Worm (Caenorhabditis elegans) whole organism, mixed stage, embryonic: ENCODE data around the gene C41G11.1.

Experiments used
- M03D4.4 ChIP-seq: sonication (generic microtip); optimal IDR thresholded peaks from 2 replicates; lab custom pipeline; 2017; ENCODE audit warnings: mild to moderate bottlenecking, missing genetic modification characterization, missing compliant biosample characterization
- bed-3 ChIP-seq: fragments of 200-800 bp; sonication (Bioruptor generic); optimal IDR thresholded peaks from 3 replicates; lab custom pipeline; 2018; ENCODE audit warnings: mild to moderate bottlenecking, missing genetic modification characterization, moderate library complexity, missing compliant biosample characterization
- blmp-1 ChIP-seq: fragments of 150-350 bp; optimal IDR thresholded peaks from 2 replicates; lab custom pipeline; 2014; ENCODE audit warnings: missing biosample characterization, missing genetic modification characterization
- ceh-39 ChIP-seq: fragments of 150-350 bp; optimal IDR thresholded peaks from 2 replicates; lab custom pipeline; 2014; ENCODE audit warnings: missing biosample characterization, missing genetic modification characterization
- ceh-43 ChIP-seq: fragments of 200-800 bp; sonication (Bioruptor generic); optimal IDR thresholded peaks from 2 replicates; lab custom pipeline; 2018; ENCODE audit warnings: mild to moderate bottlenecking, missing genetic modification characterization, moderate library complexity, missing compliant biosample characterization
- ces-1 ChIP-seq: fragments of 150-350 bp; optimal IDR thresholded peaks from 2 replicates; lab custom pipeline; 2014; ENCODE audit warnings: missing biosample characterization, missing genetic modification reagents, missing genetic modification characterization
- cnd-1 ChIP-seq: fragments of 200-800 bp; sonication (Bioruptor generic); optimal IDR thresholded peaks from 2 replicates; lab custom pipeline; 2018; ENCODE audit warnings: mild to moderate bottlenecking, missing genetic modification characterization, missing compliant biosample characterization
- drap-1 ChIP-seq: fragments of 200-800 bp; sonication (Bioruptor generic); optimal IDR thresholded peaks from 3 replicates; lab custom pipeline; 2018; ENCODE audit warnings: mild to moderate bottlenecking, missing genetic modification characterization, missing compliant biosample characterization
- elt-1 ChIP-seq: sonication (generic microtip); optimal IDR thresholded peaks from 2 replicates; lab custom pipeline; 2017; ENCODE audit warnings: missing genetic modification characterization, mild to moderate bottlenecking, missing compliant biosample characterization, antibody characterized with exemption, moderate library complexity, borderline replicate concordance; ENCODE audit not compliant: insufficient read depth
- elt-3 ChIP-seq: fragments of 150-350 bp; optimal IDR thresholded peaks from 2 replicates; lab custom pipeline; 2014; ENCODE audit warnings: missing biosample characterization, missing genetic modification characterization
- flh-1 ChIP-seq: fragments of 200-800 bp; sonication (Bioruptor generic); optimal IDR thresholded peaks from 2 replicates; lab custom pipeline; 2018; ENCODE audit warnings: mild to moderate bottlenecking, missing genetic modification characterization, moderate library complexity, missing compliant biosample characterization
- ham-2 ChIP-seq: fragments of 200-800 bp; sonication (Bioruptor generic); optimal IDR thresholded peaks from 2 replicates; lab custom pipeline; 2018; ENCODE audit warnings: mild to moderate bottlenecking, missing genetic modification characterization, missing compliant biosample characterization
- hlh-1 ChIP-seq: fragments of 150-350 bp; optimal IDR thresholded peaks from 2 replicates; lab custom pipeline; 2014; ENCODE audit warnings: missing biosample characterization, missing genetic modification reagents, missing genetic modification characterization
- lin-13 ChIP-seq: fragments of 150-350 bp; optimal IDR thresholded peaks from 2 replicates; lab custom pipeline; 2014; ENCODE audit warnings: missing biosample characterization, missing genetic modification characterization
- lin-32 ChIP-seq: fragments of 200-800 bp; sonication (Bioruptor generic); optimal IDR thresholded peaks from 2 replicates; lab custom pipeline; 2018; ENCODE audit warnings: mild to moderate bottlenecking, missing genetic modification characterization, missing compliant biosample characterization
- lsy-2 ChIP-seq: fragments of 150-350 bp; optimal IDR thresholded peaks from 2 replicates; lab custom pipeline; 2014; ENCODE audit warnings: missing biosample characterization, missing genetic modification characterization
- mab-5 ChIP-seq: fragments of 150-350 bp; optimal IDR thresholded peaks from 2 replicates; lab custom pipeline; 2014; ENCODE audit warnings: missing biosample characterization, missing genetic modification characterization
- mep-1 ChIP-seq: fragments of 150-350 bp; optimal IDR thresholded peaks from 2 replicates; lab custom pipeline; 2017; ENCODE audit warnings: missing biosample characterization, missing genetic modification reagents, missing genetic modification characterization, inconsistent platforms
- nhr-12 ChIP-seq: fragments of 150-350 bp; optimal IDR thresholded peaks from 2 replicates; lab custom pipeline; 2014; ENCODE audit warnings: missing biosample characterization, missing genetic modification characterization
- nhr-2 ChIP-seq: fragments of 150-350 bp; optimal IDR thresholded peaks from 2 replicates; lab custom pipeline; 2014; ENCODE audit warnings: missing biosample characterization, missing genetic modification characterization
- nhr-237 ChIP-seq: fragments of 150-350 bp; optimal IDR thresholded peaks from 2 replicates; lab custom pipeline; 2014; ENCODE audit warnings: missing biosample characterization, missing genetic modification characterization
- nhr-28 ChIP-seq: fragments of 150-350 bp; optimal IDR thresholded peaks from 2 replicates; lab custom pipeline; 2014; ENCODE audit warnings: missing biosample characterization, missing genetic modification characterization
- nhr-76 ChIP-seq: sonication (generic microtip); optimal IDR thresholded peaks from 2 replicates; lab custom pipeline; 2017; ENCODE audit warnings: missing biosample characterization, missing genetic modification characterization
- pha-4 ChIP-seq: fragments of 150-350 bp; optimal IDR thresholded peaks from 2 replicates; lab custom pipeline; 2018; ENCODE audit warnings: missing biosample characterization, missing genetic modification reagents, missing genetic modification characterization
- sem-2 ChIP-seq: fragments of 200-800 bp; sonication (Bioruptor generic); optimal IDR thresholded peaks from 2 replicates; lab custom pipeline; 2018; ENCODE audit warnings: mild to moderate bottlenecking, missing genetic modification characterization, missing compliant biosample characterization
- snpc-4 ChIP-seq: fragments of 150-350 bp; optimal IDR thresholded peaks from 2 replicates; lab custom pipeline; 2014; ENCODE audit warnings: missing biosample characterization, missing genetic modification characterization
- sptf-1 ChIP-seq: sonication (generic microtip); optimal IDR thresholded peaks from 2 replicates; lab custom pipeline; 2017; ENCODE audit warnings: mild to moderate bottlenecking, missing genetic modification characterization, moderate library complexity, missing compliant biosample characterization
- unc-120 ChIP-seq: sonication (generic microtip); optimal IDR thresholded peaks from 2 replicates; lab custom pipeline; 2017; ENCODE audit warnings: missing genetic modification characterization, missing compliant biosample characterization; ENCODE audit not compliant: poor library complexity, severe bottlenecking
- unc-39 ChIP-seq: fragments of 150-350 bp; optimal IDR thresholded peaks from 2 replicates; lab custom pipeline; 2014; ENCODE audit warnings: missing biosample characterization, missing genetic modification characterization
- unc-62 ChIP-seq: fragments of 150-350 bp; optimal IDR thresholded peaks from 2 replicates; lab custom pipeline; 2014; ENCODE audit warnings: missing biosample characterization, missing genetic modification reagents, missing genetic modification characterization
- zip-8 ChIP-seq: fragments of 150-350 bp; optimal IDR thresholded peaks from 2 replicates; lab custom pipeline; 2014; ENCODE audit warnings: missing biosample characterization, missing genetic modification characterization
- ztf-11 ChIP-seq: fragments of 150-350 bp; optimal IDR thresholded peaks from 2 replicates; lab custom pipeline; 2014; ENCODE audit warnings: missing biosample characterization, missing genetic modification characterization

C41G11.1 gene

DNA sequence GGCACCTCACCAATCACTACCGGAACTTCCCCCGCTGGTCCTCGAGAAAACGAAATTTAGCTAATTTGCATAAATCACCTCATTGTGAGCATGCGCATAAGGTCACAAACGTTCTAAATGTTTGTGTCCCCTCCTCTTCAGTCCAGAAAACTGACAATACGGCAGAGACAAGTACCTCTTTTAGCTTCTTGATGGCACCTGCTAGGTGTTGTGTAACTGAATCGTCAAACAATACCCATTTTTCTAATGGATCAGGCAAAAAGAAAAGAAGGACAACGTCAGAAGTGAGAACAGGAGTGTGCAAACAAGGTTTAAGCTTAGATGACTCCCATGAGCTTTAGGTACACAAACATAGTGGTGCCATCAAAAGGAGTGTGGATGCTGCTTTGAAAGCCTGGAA is 20.5 kb downstream of the C41G11.1 start:
- TF ChIP-seq pha-4 (tag; lab: Kevin White, UChicago), result no peak
- peak; percentile 30 for TF ChIP-seq nhr-2
- peak; percentile 21 for TF ChIP-seq ham-2 (GFP tag; lab: Kevin White, UChicago)
- peak; percentile 32 for TF ChIP-seq ces-1 (GFP tag; lab: Kevin White, UChicago)

DNA sequence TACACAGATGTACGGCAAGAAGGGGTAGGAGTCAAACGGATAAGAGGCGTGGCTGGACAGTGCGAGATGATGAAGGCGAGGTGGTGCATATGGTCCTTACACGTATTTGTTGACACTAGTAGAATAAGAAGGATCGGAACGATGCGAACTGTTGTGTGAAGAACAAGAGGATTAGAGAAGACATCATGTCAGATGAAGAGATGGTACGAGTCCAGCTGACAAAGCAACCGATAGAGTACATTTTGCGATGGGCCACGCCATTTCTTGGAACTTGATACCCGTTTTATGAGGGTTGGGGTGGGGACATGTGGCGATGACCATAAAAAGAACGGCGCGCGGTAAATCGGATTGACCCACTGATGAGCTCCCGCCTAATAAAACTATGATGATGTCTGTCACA is 21.6 kb downstream of the C41G11.1 start:
- TF ChIP-seq cnd-1 (tag; lab: Kevin White, UChicago) (peak; percentile 53), unc-62 (no peak)
- TF ChIP-seq, all 35 proteins: peak for 1

DNA sequence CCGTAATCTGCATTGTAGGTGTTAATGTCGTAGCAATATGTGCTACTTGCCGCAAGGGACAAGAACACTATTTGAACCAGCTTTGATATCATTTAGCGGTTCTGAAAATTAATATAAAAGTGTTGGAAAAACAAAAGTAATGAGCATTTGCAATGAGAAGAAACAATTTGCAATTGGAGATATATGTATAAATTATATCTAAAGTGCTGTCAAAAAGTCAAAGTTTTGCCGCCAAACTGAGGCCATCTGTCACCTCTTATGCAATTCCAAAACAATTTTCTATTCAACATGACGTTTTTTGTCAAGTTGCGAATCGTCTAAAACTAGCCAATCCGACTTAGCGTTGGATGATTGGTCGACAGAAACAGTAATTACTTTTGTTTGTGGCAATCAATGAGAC is 22.8 kb downstream of the C41G11.1 start, which contains the start of gene W01C8.5:
Gene W01C8.5, minus strand, starts transcription at position 101 of the 400 bp plus-strand sequence.
- TF ChIP-seq unc-120 (tag; lab: Kevin White, UChicago), result no peak
- TF ChIP-seq nhr-12 (tag; lab: Kevin White, UChicago), result no peak
- no peak for TF ChIP-seq M03D4.4 (tag; lab: Kevin White, UChicago)
- no peak for TF ChIP-seq ceh-43
- TF ChIP-seq blmp-1 (tag; lab: Kevin White, UChicago), result no peak
- TF ChIP-seq sptf-1 (tag; lab: Kevin White, UChicago), result no peak
- TF ChIP-seq unc-62, result no peak
- TF ChIP-seq zip-8 (tag; lab: Kevin White, UChicago), result no peak
- TF ChIP-seq flh-1 (GFP tag; lab: Kevin White, UChicago), result no peak
- no peak for TF ChIP-seq sem-2 (GFP tag; lab: Kevin White, UChicago)

DNA sequence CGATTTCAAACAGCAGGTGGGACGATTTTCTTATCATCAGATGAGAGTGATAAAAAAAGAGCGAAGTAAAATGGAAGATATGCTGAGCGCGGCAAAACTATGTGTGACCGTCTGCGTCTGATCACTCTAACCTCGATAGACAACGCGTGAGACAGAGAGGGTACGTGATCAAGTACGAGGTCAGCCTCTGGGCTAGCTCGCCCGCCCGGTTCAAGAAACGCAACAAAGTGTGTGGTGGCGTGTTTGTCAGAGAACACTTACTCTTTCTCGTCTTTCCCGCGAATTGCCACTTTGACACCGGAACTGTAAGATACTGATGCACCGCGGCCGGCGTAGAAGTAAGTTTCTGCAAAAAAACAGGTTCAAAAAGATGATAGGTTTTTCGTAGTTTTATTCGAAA is 23.8 kb downstream of the C41G11.1 start:
- TF ChIP-seq nhr-237 (no peak), lin-32 (GFP tag; lab: Kevin White, UChicago) (no peak), nhr-76 (tag; lab: Kevin White, UChicago) (no peak), ham-2 (GFP tag; lab: Kevin White, UChicago) (peak; percentile 11), mep-1 (tag; lab: Kevin White, UChicago) (no peak), ceh-39 (tag; lab: Kevin White, UChicago) (no peak), elt-3 (tag; lab: Kevin White, UChicago) (no peak), drap-1 (no peak), zip-8 (tag; lab: Kevin White, UChicago) (no peak), hlh-1 (no peak), ces-1 (GFP tag; lab: Kevin White, UChicago) (no peak), nhr-28 (tag; lab: Kevin White, UChicago) (no peak), unc-120 (tag; lab: Kevin White, UChicago) (no peak), lsy-2 (tag; lab: Kevin White, UChicago) (no peak), sem-2 (GFP tag; lab: Kevin White, UChicago) (no peak), flh-1 (GFP tag; lab: Kevin White, UChicago) (no peak), bed-3 (GFP tag; lab: Kevin White, UChicago) (no peak), ceh-43 (no peak), lin-13 (tag; lab: Kevin White, UChicago) (no peak), blmp-1 (tag; lab: Kevin White, UChicago) (no peak), ztf-11 (tag; lab: Kevin White, UChicago) (no peak), nhr-2 (peak; percentile 23), mab-5 (tag; lab: Kevin White, UChicago) (no peak), unc-39 (tag; lab: Kevin White, UChicago) (no peak), snpc-4 (tag; lab: Kevin White, UChicago) (no peak), elt-1 (tag; lab: Kevin White, UChicago) (peak; percentile 39), nhr-12 (tag; lab: Kevin White, UChicago) (no peak)

DNA sequence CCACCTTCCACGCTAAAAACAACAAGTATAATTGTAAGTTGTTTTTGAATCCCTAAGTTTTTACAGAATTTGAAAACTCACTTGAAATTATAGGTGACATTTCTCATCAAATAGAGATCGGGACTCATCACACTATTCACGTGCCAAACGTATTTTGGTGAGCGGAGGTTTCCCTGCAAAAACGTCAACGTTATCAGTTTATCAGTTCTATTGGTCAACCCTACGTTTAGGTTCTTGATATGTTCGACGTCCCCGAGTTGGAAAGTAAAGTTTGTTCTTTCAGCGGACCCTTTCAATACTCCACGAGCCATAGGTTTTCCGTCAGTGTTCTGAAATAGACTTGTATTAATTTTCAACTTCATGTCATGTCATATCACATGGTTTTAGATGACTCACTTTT is 24.6 kb downstream of the C41G11.1 start:
- no peak for TF ChIP-seq blmp-1 (tag; lab: Kevin White, UChicago)
- TF ChIP-seq hlh-1, result no peak
- no peak for TF ChIP-seq lsy-2 (tag; lab: Kevin White, UChicago)
- no peak for TF ChIP-seq unc-39 (tag; lab: Kevin White, UChicago)
- no peak for TF ChIP-seq sptf-1 (tag; lab: Kevin White, UChicago)
- no peak for TF ChIP-seq elt-3 (tag; lab: Kevin White, UChicago)
- no peak for TF ChIP-seq pha-4 (tag; lab: Kevin White, UChicago)
- no peak for TF ChIP-seq elt-1 (tag; lab: Kevin White, UChicago)
